Fruit fly (Drosophila melanogaster): ENCODE measurements around the gene Gagr.

The Gagr gene

dm6 chr3L:16392874-16393273 lies 1.5 kb upstream of the Gagr start (continued):
- TF ChIP-seq CG7928 (GFP tag; optimal IDR thresholded peaks at IDR 0.05) = no peak
- peak; percentile 51 for TF ChIP-seq CG15269 (tag; optimal IDR thresholded peaks at IDR 0.05)
- TF ChIP-seq mirr (GFP tag; optimal IDR thresholded peaks at IDR 0.05) = no peak
- TF ChIP-seq salm (tag; optimal IDR thresholded peaks at IDR 0.05) = no peak
- no peak for TF ChIP-seq CG13894 (tag; optimal IDR thresholded peaks at IDR 0.05)
- no peak for TF ChIP-seq Asciz (GFP tag; optimal IDR thresholded peaks at IDR 0.05)
- peak; percentile 47 for TF ChIP-seq Meics (GFP tag; optimal IDR thresholded peaks at IDR 0.05)
- TF ChIP-seq fd96Cb (tag; optimal IDR thresholded peaks at IDR 0.05) = peak; percentile 12
- 0 out of 3 replicates have a peak, but pooled peaks have one; percentile 12 for TF ChIP-seq row (GFP tag; IDR thresholded peaks at IDR 0.05)
- TF ChIP-seq CG32772 (GFP tag; IDR thresholded peaks at IDR 0.05) = 0 out of 2 replicates have a peak, but pooled peaks have one; percentile 29
- TF ChIP-seq CG12391 (tag; optimal IDR thresholded peaks at IDR 0.05) = peak; percentile 3
- peak; percentile 1 for TF ChIP-seq CG10267 (tag; optimal IDR thresholded peaks at IDR 0.05)
- TF ChIP-seq her (GFP tag; optimal IDR thresholded peaks at IDR 0.05) = no peak
- TF ChIP-seq CG31441 (GFP tag; IDR thresholded peaks at IDR 0.05) = peak; percentile 43; the same call in 1 of the 2 replicates
- TF ChIP-seq peb (GFP tag; IDR thresholded peaks at IDR 0.05) = no peak
- no peak for TF ChIP-seq CG17829 (tag; optimal IDR thresholded peaks at IDR 0.05)
- no peak for TF ChIP-seq CG7987 (GFP tag; optimal IDR thresholded peaks at IDR 0.05)
- peak; percentile 59 for TF ChIP-seq gem (tag; optimal IDR thresholded peaks at IDR 0.05)

DNA sequence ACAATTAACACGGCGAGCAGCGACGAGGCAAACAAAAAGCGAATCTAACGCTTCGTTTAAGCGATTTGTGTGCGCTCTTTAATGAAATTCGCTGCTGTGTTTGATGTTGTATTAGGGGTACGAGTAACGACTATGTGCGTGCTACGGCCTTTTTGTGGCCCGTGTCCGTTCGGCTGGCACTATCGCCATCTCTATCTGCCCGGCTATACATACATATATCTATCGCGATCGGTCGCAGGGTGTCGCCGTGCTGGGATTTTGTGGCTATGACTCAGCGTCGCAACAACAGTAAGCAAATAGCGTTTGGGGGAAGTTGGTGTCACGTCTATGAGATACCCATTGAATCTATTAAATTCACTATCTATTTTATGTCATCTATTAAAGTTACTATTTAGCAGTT lies 686 bp upstream of the Gagr start:
- TF ChIP-seq CG1832 (GFP tag; optimal IDR thresholded peaks at IDR 0.05) (peak; percentile 24), lab (GFP tag; optimal IDR thresholded peaks at IDR 0.05) (peak; percentile 22), lov (optimal IDR thresholded peaks at IDR 0.05) (no peak), lov (GFP tag; IDR thresholded peaks at IDR 0.05) (no peak), CG31441 (GFP tag; IDR thresholded peaks at IDR 0.05) (no peak), CG10267 (tag; optimal IDR thresholded peaks at IDR 0.05) (no peak), Deaf1 (tag; optimal IDR thresholded peaks at IDR 0.05) (peak; percentile 66), CG3838 (GFP tag; optimal IDR thresholded peaks at IDR 0.05) (no peak), CG6175 (GFP tag; IDR thresholded peaks at IDR 0.05) (peak; percentile 81; the same call in 2 of the 3 replicates), sug (tag; optimal IDR thresholded peaks at IDR 0.05) (peak; percentile 5), Usf (GFP tag; optimal IDR thresholded peaks at IDR 0.05) (no peak), CG5180 (GFP tag; optimal IDR thresholded peaks at IDR 0.05) (peak; percentile 54), row (GFP tag; IDR thresholded peaks at IDR 0.05) (peak; percentile 43; the same call in 2 of the 3 replicates), NK7.1 (GFP tag; optimal IDR thresholded peaks at IDR 0.05) (no peak), zen (tag; optimal IDR thresholded peaks at IDR 0.05) (peak; percentile 11), hkb (optimal IDR thresholded peaks at IDR 0.05) (no peak), hkb (GFP tag; IDR thresholded peaks at IDR 0.05) (0 out of 2 replicates have a peak, but pooled peaks have one; percentile 8), NFAT (GFP tag; IDR thresholded peaks at IDR 0.05) (0 out of 2 replicates have a peak, but pooled peaks have one; percentile 4), Med (GFP tag) (peak; percentile 41), ci (GFP tag; IDR thresholded peaks at IDR 0.05) (peak; percentile 11; the same call in 1 of the 3 replicates), CG8290 (GFP tag; optimal IDR thresholded peaks at IDR 0.05) (no peak), CG8290 (tag; optimal IDR thresholded peaks at IDR 0.05) (peak in 1 of 2 experiments; percentile 21), CG10321 (GFP tag; IDR thresholded peaks at IDR 0.05) (peak; percentile 64; the same call in 1 of the 2 replicates)

dm6 chr3L:16400175-16400574 lies 5.8 kb downstream of the Gagr start, which contains the start of gene CG44836:
Gene CG44836 (minus strand): TSS chr3L:16400275.
- no peak for TF ChIP-seq BtbVII (GFP tag; optimal IDR thresholded peaks at IDR 0.05)
- no peak for TF ChIP-seq HmgZ (tag; optimal IDR thresholded peaks at IDR 0.05)
- TF ChIP-seq Taf1 (GFP tag; IDR thresholded peaks at IDR 0.05) = no peak
- no peak for TF ChIP-seq Nf-YB (GFP tag; optimal IDR thresholded peaks at IDR 0.05)
- TF ChIP-seq gsb-n (tag; optimal IDR thresholded peaks at IDR 0.05) = no peak
- no peak for TF ChIP-seq NC2β (GFP tag; optimal IDR thresholded peaks at IDR 0.05)
- no peak for TF ChIP-seq danr (GFP tag; IDR thresholded peaks at IDR 0.05)
- no peak for TF ChIP-seq ftz-f1 (GFP tag; optimal IDR thresholded peaks at IDR 0.05)
- no peak for TF ChIP-seq Sry-β (GFP tag; optimal IDR thresholded peaks at IDR 0.05)
- TF ChIP-seq HLHmδ (GFP tag; optimal IDR thresholded peaks at IDR 0.05) = no peak
- TF ChIP-seq CG7556 (GFP tag; optimal IDR thresholded peaks at IDR 0.05) = no peak
- TF ChIP-seq CG10565 (GFP tag; optimal IDR thresholded peaks at IDR 0.05) = no peak
- no peak for TF ChIP-seq CG16779 (GFP tag; IDR thresholded peaks at IDR 0.05)
- no peak for TF ChIP-seq bab2 (GFP tag; optimal IDR thresholded peaks at IDR 0.05)

Measured in whole organism, embryonic.